Worm (Caenorhabditis elegans): ENCODE data around the gene lsm-4.

DNA sequence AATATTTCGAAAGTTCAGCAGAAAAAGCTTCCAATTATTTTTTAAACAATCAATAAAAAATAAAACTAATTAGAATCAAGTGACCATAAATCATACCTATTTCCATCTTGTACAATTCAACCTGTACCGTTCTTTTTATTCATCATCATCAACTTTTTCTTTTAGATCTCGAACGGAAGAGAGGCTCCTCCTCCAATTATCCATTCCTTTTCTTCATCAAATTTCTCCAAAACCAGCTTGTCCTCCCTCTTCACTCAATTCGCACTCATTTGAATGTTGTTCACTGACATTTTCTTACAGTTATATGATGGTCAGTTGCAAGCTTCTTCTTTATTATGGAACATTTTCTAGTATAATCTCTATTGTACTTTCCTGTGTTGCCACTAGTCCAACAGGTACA, 8.9 kb upstream of the lsm-4 start, which contains the start of gene C30G12.4:
- TF ChIP-seq nhr-28 (tag; optimal IDR thresholded peaks at IDR 0.05) (no peak), nhr-12 (tag; optimal IDR thresholded peaks at IDR 0.05) (no peak), unc-62 (GFP tag; optimal IDR thresholded peaks at IDR 0.05) (no peak), hlh-1 (tag; optimal IDR thresholded peaks at IDR 0.05) (no peak), elt-3 (tag; optimal IDR thresholded peaks at IDR 0.05) (no peak), cnd-1 (tag; optimal IDR thresholded peaks at IDR 0.05) (no peak), nhr-76 (tag; optimal IDR thresholded peaks at IDR 0.05) (no peak), pha-4 (tag; optimal IDR thresholded peaks at IDR 0.05) (no peak), unc-39 (tag; optimal IDR thresholded peaks at IDR 0.05) (no peak), blmp-1 (tag; optimal IDR thresholded peaks at IDR 0.05) (no peak), ham-2 (GFP tag; optimal IDR thresholded peaks at IDR 0.05) (no peak)
